Fruit fly (Drosophila melanogaster) whole organism, pupa: Measurements from ENCODE around the gene gig.

Experiments used
- CG32121 ChIP-seq: fragments of 200-800 bp; sonication (Bioruptor generic); IDR thresholded peaks from 2 replicates; pipeline ENCODE4 v1.3.6; 2022; ENCODE audit warnings: missing biosample characterization, missing genetic modification characterization
- CG8301 ChIP-seq: fragments of 200-800 bp; sonication (Bioruptor generic); optimal IDR thresholded peaks from 2 replicates; lab custom pipeline; 2018; ENCODE audit warnings: missing biosample characterization, mild to moderate bottlenecking, missing genetic modification characterization
- CG9948 ChIP-seq: fragments of 200-800 bp; sonication (Bioruptor generic); optimal IDR thresholded peaks from 2 replicates; lab custom pipeline; 2018; ENCODE audit warnings: missing biosample characterization, mild to moderate bottlenecking, missing genetic modification characterization, moderate library complexity
- fd96Ca ChIP-seq: fragments of 200-800 bp; sonication (Bioruptor generic); IDR thresholded peaks from 3 replicates; pipeline ENCODE4 v1.3.6; 2022; ENCODE audit warnings: missing biosample characterization, missing genetic modification characterization

DNA sequence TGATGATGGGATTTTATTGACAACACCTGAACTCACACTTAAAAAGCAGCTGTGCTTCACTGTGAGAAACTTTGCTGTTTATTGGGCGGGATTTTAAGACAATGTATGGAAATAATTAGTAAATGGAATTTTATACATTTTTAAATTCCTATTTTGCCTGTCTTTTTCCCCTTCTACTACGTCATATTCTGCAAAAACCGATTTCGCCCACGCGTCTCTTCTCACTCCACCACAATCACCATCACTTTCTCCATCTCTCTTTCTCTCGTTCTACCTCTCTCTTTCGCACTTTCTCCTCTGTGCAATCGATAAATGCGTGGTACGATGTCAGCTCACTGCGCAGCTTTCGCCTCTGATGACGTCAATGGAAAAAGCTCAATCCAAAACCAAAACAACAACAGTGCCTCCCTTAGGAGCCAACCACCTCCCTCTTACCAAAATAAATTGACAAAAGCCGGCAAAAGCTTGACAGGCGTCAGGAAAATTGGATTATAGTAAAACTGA is 24.4 kb upstream of the gig start:
- no peak for TF ChIP-seq CG8301 (tag; lab: Kevin White, UChicago)
- no peak for TF ChIP-seq fd96Ca (GFP tag; lab: Robert Waterston, UW)
- no peak for TF ChIP-seq CG32121 (GFP tag; lab: Robert Waterston, UW)
- no peak for TF ChIP-seq CG9948
